Fruit fly (Drosophila melanogaster) whole organism, embryonic: Measurements from ENCODE around the gene CG4297.

ENCODE experiments used
- ATbp ChIP-seq: fragments of 200-800 bp; sonication (Bioruptor generic); optimal IDR thresholded peaks from 2 replicates; lab custom pipeline; 2017; ENCODE audit warnings: missing biosample characterization, mild to moderate bottlenecking, missing genetic modification characterization, missing genetic modification reagents
- Bdp1 ChIP-seq: fragments of 200-800 bp; sonication (Bioruptor generic); optimal IDR thresholded peaks from 3 replicates; lab custom pipeline; 2016; ENCODE audit warnings: missing biosample characterization, missing genetic modification characterization
- Bteb2 ChIP-seq: fragments of 200-800 bp; sonication (Bioruptor generic); optimal IDR thresholded peaks from 2 replicates; lab custom pipeline; 2016; ENCODE audit warnings: missing biosample characterization, missing genetic modification characterization
- CG11085 ChIP-seq: fragments of 200-800 bp; sonication (Bioruptor generic); IDR thresholded peaks from 2 replicates; pipeline ENCODE4 v1.3.6; 2022; ENCODE audit warnings: missing biosample characterization, missing genetic modification characterization
- CG12236 ChIP-seq: fragments of 200-800 bp; sonication (Bioruptor generic); optimal IDR thresholded peaks from 2 replicates; lab custom pipeline; 2016; ENCODE audit warnings: missing biosample characterization, missing genetic modification characterization
- CG12769 ChIP-seq: fragments of 200-800 bp; sonication (Bioruptor generic); optimal IDR thresholded peaks from 2 replicates; lab custom pipeline; 2019; ENCODE audit warnings: missing biosample characterization, mild to moderate bottlenecking, missing genetic modification characterization, moderate library complexity
- CG12942 ChIP-seq: fragments of 200-800 bp; sonication (Bioruptor generic); optimal IDR thresholded peaks from 3 replicates; lab custom pipeline; 2016; ENCODE audit warnings: missing biosample characterization, missing genetic modification characterization
- CG13775 ChIP-seq: fragments of 200-800 bp; sonication (Bioruptor generic); optimal IDR thresholded peaks from 3 replicates; lab custom pipeline; 2017; ENCODE audit warnings: missing biosample characterization, mild to moderate bottlenecking, missing genetic modification characterization
- CG14014 ChIP-seq: fragments of 200-800 bp; sonication (Bioruptor generic); IDR thresholded peaks from 2 replicates; pipeline ENCODE4 v1.3.6; 2022; ENCODE audit warnings: missing biosample characterization, missing genetic modification characterization
- CG1529 ChIP-seq: fragments of 200-800 bp; sonication (Bioruptor generic); optimal IDR thresholded peaks from 3 replicates; lab custom pipeline; 2018; ENCODE audit warnings: missing biosample characterization, missing genetic modification characterization
- CG1603 ChIP-seq: fragments of 200-800 bp; sonication (Bioruptor generic); optimal IDR thresholded peaks from 2 replicates; lab custom pipeline; 2019; ENCODE audit warnings: missing biosample characterization, mild to moderate bottlenecking, missing genetic modification characterization, moderate library complexity
- CG1647 ChIP-seq: fragments of 200-800 bp; sonication (Bioruptor generic); optimal IDR thresholded peaks from 3 replicates; lab custom pipeline; 2016; ENCODE audit warnings: missing biosample characterization, missing genetic modification characterization
- CG1792 ChIP-seq: fragments of 200-800 bp; sonication (Bioruptor generic); optimal IDR thresholded peaks from 2 replicates; lab custom pipeline; 2016; ENCODE audit warnings: missing biosample characterization, missing genetic modification characterization
- CG1832 ChIP-seq: fragments of 200-800 bp; sonication (Bioruptor generic); optimal IDR thresholded peaks from 2 replicates; lab custom pipeline; 2017; ENCODE audit warnings: missing biosample characterization, mild to moderate bottlenecking, missing genetic modification characterization, inconsistent platforms
- CG2712 ChIP-seq: fragments of 200-800 bp; optimal IDR thresholded peaks from 3 replicates; lab custom pipeline; 2019; ENCODE audit warnings: missing biosample characterization, mild to moderate bottlenecking, missing genetic modification characterization, moderate library complexity
- CG3065 ChIP-seq: fragments of 200-800 bp; sonication (Bioruptor generic); optimal IDR thresholded peaks from 2 replicates; lab custom pipeline; 2016; ENCODE audit warnings: missing biosample characterization, missing genetic modification characterization
- CG31388 ChIP-seq: fragments of 200-800 bp; sonication (Bioruptor generic); optimal IDR thresholded peaks from 2 replicates; lab custom pipeline; 2016; ENCODE audit warnings: missing biosample characterization, missing genetic modification characterization
- CG3281 ChIP-seq: fragments of 200-800 bp; sonication (Bioruptor generic); optimal IDR thresholded peaks from 3 replicates; lab custom pipeline; 2017; ENCODE audit warnings: missing biosample characterization, mild to moderate bottlenecking, missing genetic modification characterization
- CG33557 ChIP-seq: fragments of 200-800 bp; sonication (Bioruptor generic); optimal IDR thresholded peaks from 2 replicates; lab custom pipeline; 2019; ENCODE audit warnings: missing biosample characterization, mild to moderate bottlenecking, missing genetic modification characterization, moderate library complexity
- CG34376 ChIP-seq: fragments of 200-800 bp; sonication (Bioruptor generic); optimal IDR thresholded peaks from 2 replicates; lab custom pipeline; 2018; ENCODE audit warnings: missing biosample characterization, mild to moderate bottlenecking, missing genetic modification characterization
- CG3847 ChIP-seq: fragments of 200-800 bp; sonication (Bioruptor generic); IDR thresholded peaks from 2 replicates; pipeline ENCODE4 v1.3.6; 2022; ENCODE audit warnings: missing biosample characterization, missing genetic modification characterization
- CG4424 ChIP-seq: fragments of 200-800 bp; sonication (Bioruptor generic); optimal IDR thresholded peaks from 3 replicates; lab custom pipeline; 2016; ENCODE audit warnings: missing biosample characterization, missing genetic modification characterization
- CG4854 ChIP-seq: fragments of 200-800 bp; sonication (Bioruptor generic); optimal IDR thresholded peaks from 2 replicates; lab custom pipeline; 2016; ENCODE audit warnings: missing biosample characterization, missing genetic modification characterization, inconsistent platforms
- CG6854 ChIP-seq: fragments of 200-800 bp; sonication (Bioruptor generic); optimal IDR thresholded peaks from 3 replicates; lab custom pipeline; 2017; ENCODE audit warnings: missing biosample characterization, mild to moderate bottlenecking, missing genetic modification characterization
- CG7271 ChIP-seq: fragments of 200-800 bp; sonication (Bioruptor generic); optimal IDR thresholded peaks from 2 replicates; lab custom pipeline; 2018; ENCODE audit warnings: missing biosample characterization, mild to moderate bottlenecking, missing genetic modification characterization, moderate library complexity
- CG7357 ChIP-seq: fragments of 200-800 bp; sonication (Bioruptor generic); IDR thresholded peaks from 3 replicates; pipeline ENCODE4 v1.3.6; 2022; ENCODE audit warnings: missing biosample characterization, missing genetic modification characterization
- CG9437 ChIP-seq: fragments of 200-800 bp; sonication (Bioruptor generic); optimal IDR thresholded peaks from 2 replicates; lab custom pipeline; 2018; ENCODE audit warnings: missing biosample characterization, mild to moderate bottlenecking, missing genetic modification characterization
- Camta ChIP-seq: fragments of 200-800 bp; sonication (Bioruptor generic); optimal IDR thresholded peaks from 2 replicates; lab custom pipeline; 2016; ENCODE audit warnings: missing biosample characterization, missing genetic modification characterization
- D19B ChIP-seq: fragments of 200-800 bp; sonication (Bioruptor generic); optimal IDR thresholded peaks from 2 replicates; lab custom pipeline; 2017; ENCODE audit warnings: missing biosample characterization, mild to moderate bottlenecking, missing genetic modification characterization
- Dad ChIP-seq: fragments of 200-800 bp; sonication (Bioruptor generic); optimal IDR thresholded peaks from 3 replicates; lab custom pipeline; 2016; ENCODE audit warnings: missing biosample characterization, missing genetic modification characterization
- Ets65A ChIP-seq: fragments of 200-800 bp; sonication (Bioruptor generic); peaks from one replicate; lab custom pipeline; 2016; ENCODE audit warnings: missing biosample characterization, missing genetic modification characterization
- Spps ChIP-seq: fragments of 200-800 bp; sonication (Bioruptor generic); optimal IDR thresholded peaks from 2 replicates; lab custom pipeline; 2018; ENCODE audit warnings: missing biosample characterization, mild to moderate bottlenecking, missing genetic modification characterization
- Sry-β ChIP-seq: fragments of 200-800 bp; sonication (Bioruptor generic); optimal IDR thresholded peaks from 2 replicates; lab custom pipeline; 2018; ENCODE audit warnings: missing biosample characterization, mild to moderate bottlenecking, missing genetic modification characterization, moderate library complexity
- Xbp1 ChIP-seq: fragments of 200-800 bp; sonication (Bioruptor generic); optimal IDR thresholded peaks from 3 replicates; lab custom pipeline; 2016; ENCODE audit warnings: missing biosample characterization, mild to moderate bottlenecking, missing genetic modification characterization
- ato ChIP-seq: fragments of 200-800 bp; sonication (Bioruptor generic); IDR thresholded peaks from 2 replicates; pipeline ENCODE4 v1.3.6; 2022; ENCODE audit warnings: missing biosample characterization, missing genetic modification characterization; ENCODE audit not compliant: partially characterized antibody
- br ChIP-seq: fragments of >200 bp; optimal IDR thresholded peaks from 2 replicates; lab custom pipeline; 2017
- dati ChIP-seq: fragments of 200-800 bp; sonication (Bioruptor generic); IDR thresholded peaks from 2 replicates; pipeline ENCODE4 v1.3.6; 2022; ENCODE audit warnings: missing biosample characterization, missing genetic modification characterization
- gsb ChIP-seq: fragments of 200-800 bp; sonication (Bioruptor generic); IDR thresholded peaks from 2 replicates; pipeline ENCODE4 v1.3.6; 2022; ENCODE audit warnings: missing biosample characterization, missing genetic modification characterization
- inv ChIP-seq: fragments of 200-800 bp; sonication (Bioruptor generic); IDR thresholded peaks from 2 replicates; pipeline ENCODE4 v1.3.6; 2022; ENCODE audit warnings: missing biosample characterization, missing genetic modification characterization; ENCODE audit not compliant: partially characterized antibody
- jumu ChIP-seq: fragments of 200-800 bp; sonication (Bioruptor generic); optimal IDR thresholded peaks from 3 replicates; lab custom pipeline; 2016; ENCODE audit warnings: missing biosample characterization, missing genetic modification characterization
- maf-S ChIP-seq: fragments of 200-800 bp; sonication (Bioruptor generic); optimal IDR thresholded peaks from 2 replicates; lab custom pipeline; 2016; ENCODE audit warnings: missing biosample characterization, missing genetic modification characterization
- nmo ChIP-seq: fragments of 200-800 bp; sonication (Bioruptor generic); optimal IDR thresholded peaks from 2 replicates; lab custom pipeline; 2018; ENCODE audit warnings: missing biosample characterization, mild to moderate bottlenecking, missing genetic modification characterization, moderate library complexity
- pnt ChIP-seq: fragments of 200-800 bp; sonication (Bioruptor generic); optimal IDR thresholded peaks from 3 replicates; lab custom pipeline; 2016; ENCODE audit warnings: missing biosample characterization, missing genetic modification characterization
- rib ChIP-seq: fragments of 200-800 bp; sonication (Bioruptor generic); IDR thresholded peaks from 2 replicates; pipeline ENCODE4 v1.3.6; 2022; ENCODE audit warnings: missing biosample characterization, missing genetic modification characterization
- sim ChIP-seq: fragments of 200-800 bp; sonication (Bioruptor generic); IDR thresholded peaks from 2 replicates; pipeline ENCODE4 v1.3.6; 2022; ENCODE audit warnings: missing biosample characterization, missing genetic modification characterization
- sisA ChIP-seq: fragments of 200-800 bp; sonication (Bioruptor generic); IDR thresholded peaks from 2 replicates; pipeline ENCODE4 v1.3.6; 2022; ENCODE audit warnings: missing biosample characterization, missing genetic modification characterization
- sna ChIP-seq: fragments of 200-800 bp; sonication (Bioruptor generic); IDR thresholded peaks from 2 replicates; pipeline ENCODE4 v1.3.6; 2022; ENCODE audit warnings: missing biosample characterization, missing genetic modification characterization; ENCODE audit not compliant: partially characterized antibody
- sob ChIP-seq: fragments of 200-800 bp; sonication (Bioruptor generic); IDR thresholded peaks from 2 replicates; pipeline ENCODE4 v1.3.6; 2022; ENCODE audit warnings: missing biosample characterization, missing genetic modification characterization
- usp ChIP-seq: fragments of >200 bp; optimal IDR thresholded peaks from 2 replicates; lab custom pipeline; 2017; ENCODE audit warnings: missing biosample characterization, missing genetic modification characterization
- wdn ChIP-seq: fragments of 200-800 bp; sonication (Bioruptor generic); IDR thresholded peaks from 2 replicates; pipeline ENCODE4 v1.3.6; 2022; ENCODE audit warnings: missing biosample characterization, missing genetic modification characterization
- zen2 ChIP-seq: fragments of 200-800 bp; sonication (Bioruptor generic); IDR thresholded peaks from 3 replicates; pipeline ENCODE4 v1.3.6; 2022; ENCODE audit warnings: missing biosample characterization, missing genetic modification characterization; ENCODE audit not compliant: partially characterized antibody

Gene CG4297

DNA sequence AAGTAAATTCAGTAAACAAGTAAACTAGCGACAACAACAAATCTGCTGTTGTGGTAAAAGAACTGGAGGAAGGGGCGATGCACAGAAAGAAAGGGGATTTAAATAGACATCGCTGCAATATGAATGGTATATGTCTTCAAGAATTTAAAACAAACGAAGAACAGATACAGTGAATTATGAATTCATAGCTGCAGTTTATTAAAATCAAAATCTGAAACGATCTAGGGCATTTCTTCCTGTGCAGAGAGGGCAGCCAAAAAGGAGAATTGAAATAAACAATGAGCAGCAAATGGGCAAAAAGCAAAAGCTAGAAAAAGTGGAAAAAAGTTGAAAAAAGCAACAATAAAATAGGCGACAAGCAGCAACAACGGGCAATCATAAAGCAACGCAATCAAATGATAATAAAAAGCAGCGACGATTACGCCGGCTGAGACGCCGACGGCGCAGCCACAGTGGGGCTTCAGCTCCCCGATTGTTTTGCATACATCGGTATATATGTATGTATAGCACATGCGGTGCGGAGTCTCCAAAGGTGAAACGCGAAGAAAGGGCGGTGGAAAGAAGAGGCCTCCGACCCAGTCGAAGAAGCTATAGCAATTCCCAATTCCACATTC is 3.1 kb downstream of the CG4297 start (continued):
- TF ChIP-seq sob (GFP tag; lab: Robert Waterston, UW) = peak; percentile 64; the same call in 1 of the 2 replicates
- TF ChIP-seq CG1603 = peak; percentile 84
- TF ChIP-seq sim (GFP tag; lab: Robert Waterston, UW) = peak; percentile 49; the same call in 1 of the 2 replicates
- peak; percentile 86 for TF ChIP-seq ATbp (GFP tag; lab: Kevin White, UChicago)
- TF ChIP-seq rib (GFP tag; lab: Robert Waterston, UW) = no peak
- no peak for TF ChIP-seq ato (GFP tag; lab: Robert Waterston, UW)
- peak; percentile 66 for TF ChIP-seq Camta (GFP tag; lab: Kevin White, UChicago)
- peak; percentile 62 for TF ChIP-seq Bteb2
- no peak for TF ChIP-seq CG1792 (GFP tag; lab: Kevin White, UChicago)
- TF ChIP-seq CG12236 = peak; percentile 69
- peak; percentile 58 for TF ChIP-seq CG9437 (GFP tag; lab: Kevin White, UChicago)
- TF ChIP-seq CG6854 (GFP tag; lab: Kevin White, UChicago) = no peak
- TF ChIP-seq CG7357 (GFP tag; lab: Robert Waterston, UW) = peak; percentile 52; the same call in 2 of the 3 replicates
- peak; percentile 57 for TF ChIP-seq Dad
- TF ChIP-seq Xbp1 = peak; percentile 72
- no peak for TF ChIP-seq CG33557 (GFP tag; lab: Kevin White, UChicago)
- peak; percentile 81 for TF ChIP-seq CG2712 (tag; lab: Kevin White, UChicago)
- no peak for TF ChIP-seq br (lab: Kevin White, UChicago)
- peak; percentile 80 for TF ChIP-seq CG1529 (GFP tag; lab: Kevin White, UChicago)
- TF ChIP-seq jumu (GFP tag; lab: Kevin White, UChicago) = peak; percentile 69
- TF ChIP-seq CG13775 = peak; percentile 58
- no peak for TF ChIP-seq inv (GFP tag; lab: Robert Waterston, UW)
- TF ChIP-seq usp (GFP tag; lab: Kevin White, UChicago) = no peak
- TF ChIP-seq maf-S (GFP tag; lab: Kevin White, UChicago) = peak; percentile 58
- TF ChIP-seq CG12942 (GFP tag; lab: Kevin White, UChicago) = peak; percentile 69
- peak; percentile 28 for TF ChIP-seq D19B (GFP tag; lab: Kevin White, UChicago)
- TF ChIP-seq CG4854 (GFP tag; lab: Kevin White, UChicago) = no peak
- no peak for TF ChIP-seq sna (GFP tag; lab: Robert Waterston, UW)
- TF ChIP-seq CG1832 (GFP tag; lab: Kevin White, UChicago) = no peak
- peak; percentile 71 for TF ChIP-seq CG1647 (GFP tag; lab: Kevin White, UChicago)
- peak; percentile 38 for TF ChIP-seq Spps (tag; lab: Kevin White, UChicago)
- no peak for TF ChIP-seq CG7271 (tag; lab: Kevin White, UChicago)
- peak; percentile 79 for TF ChIP-seq nmo
- peak; percentile 87 for TF ChIP-seq sisA (GFP tag; lab: Robert Waterston, UW)
- TF ChIP-seq CG12769 (tag; lab: Kevin White, UChicago) = peak; percentile 65
- peak; percentile 71 for TF ChIP-seq CG3281 (GFP tag; lab: Kevin White, UChicago)
- TF ChIP-seq CG14014 = peak; percentile 69
- peak; percentile 74 for TF ChIP-seq CG4424 (GFP tag; lab: Kevin White, UChicago)
- TF ChIP-seq CG3847 (GFP tag; lab: Robert Waterston, UW) = peak; percentile 46; the same call in 1 of the 2 replicates
- peak; percentile 54 for TF ChIP-seq pnt
- TF ChIP-seq wdn (GFP tag; lab: Robert Waterston, UW) = peak; percentile 58; the same call in 1 of the 2 replicates
- peak; percentile 67 for TF ChIP-seq dati
- TF ChIP-seq gsb (GFP tag; lab: Robert Waterston, UW) = peak; percentile 31; the same call in 1 of the 2 replicates
- TF ChIP-seq Bdp1 = peak; percentile 59
- TF ChIP-seq CG31388 (GFP tag; lab: Kevin White, UChicago) = no peak
- peak; percentile 65 for TF ChIP-seq CG34376 (GFP tag; lab: Kevin White, UChicago)
- TF ChIP-seq CG11085 (GFP tag; lab: Robert Waterston, UW) = peak; percentile 47
- no peak for TF ChIP-seq CG3065 (GFP tag; lab: Kevin White, UChicago)
- no peak for TF ChIP-seq zen2 (GFP tag; lab: Robert Waterston, UW)
- TF ChIP-seq Sry-β (GFP tag; lab: Kevin White, UChicago) = no peak
- peak; percentile 95 for TF ChIP-seq Ets65A
